Worm (Caenorhabditis elegans) whole organism, late embryonic: ENCODE measurements around the gene C55A6.3.

Source experiments
- C38D4.7 ChIP-seq: fragments of 200-800 bp; sonication (Bioruptor generic); optimal IDR thresholded peaks from 2 replicates; lab custom pipeline; 2018; ENCODE audit warnings: mild to moderate bottlenecking, missing genetic modification characterization, moderate library complexity, missing compliant biosample characterization
- F13H6.1 ChIP-seq: sonication (generic microtip); optimal IDR thresholded peaks from 2 replicates; lab custom pipeline; 2016; ENCODE audit warnings: missing genetic modification characterization, missing compliant biosample characterization
- K02D7.2 ChIP-seq: sonication (generic microtip); optimal IDR thresholded peaks from 2 replicates; lab custom pipeline; 2017; ENCODE audit warnings: mild to moderate bottlenecking, missing genetic modification characterization, missing compliant biosample characterization
- T23F11.4 ChIP-seq: fragments of 200-800 bp; sonication (Bioruptor generic); optimal IDR thresholded peaks from 2 replicates; lab custom pipeline; 2018; ENCODE audit warnings: mild to moderate bottlenecking, missing genetic modification characterization, missing compliant biosample characterization
- Y22D7AL.16 ChIP-seq: sonication (generic microtip); optimal IDR thresholded peaks from 2 replicates; lab custom pipeline; 2016; ENCODE audit warnings: missing genetic modification characterization, missing compliant biosample characterization
- ahr-1 ChIP-seq: sonication (generic microtip); optimal IDR thresholded peaks from 2 replicates; lab custom pipeline; 2016; ENCODE audit warnings: missing genetic modification characterization, missing compliant biosample characterization
- ceh-18 ChIP-seq: sonication (generic microtip); optimal IDR thresholded peaks from 2 replicates; lab custom pipeline; 2016; ENCODE audit warnings: missing genetic modification characterization, missing compliant biosample characterization
- ceh-19 ChIP-seq: fragments of 200-800 bp; sonication (Bioruptor generic); optimal IDR thresholded peaks from 2 replicates; lab custom pipeline; 2018; ENCODE audit warnings: mild to moderate bottlenecking, missing genetic modification characterization, missing compliant biosample characterization
- ceh-22 ChIP-seq: sonication (generic microtip); optimal IDR thresholded peaks from 2 replicates; lab custom pipeline; 2017; ENCODE audit warnings: missing biosample characterization, missing genetic modification characterization
- ceh-30 ChIP-seq: fragments of 150-350 bp; optimal IDR thresholded peaks from 2 replicates; lab custom pipeline; 2014; ENCODE audit warnings: missing biosample characterization, missing genetic modification characterization
- ceh-48 ChIP-seq: sonication (generic microtip); optimal IDR thresholded peaks from 2 replicates; lab custom pipeline; 2016; ENCODE audit warnings: missing genetic modification characterization, inconsistent platforms, missing compliant biosample characterization
- dmd-4 ChIP-seq: sonication (generic microtip); optimal IDR thresholded peaks from 2 replicates; lab custom pipeline; 2016; ENCODE audit warnings: borderline replicate concordance, missing genetic modification characterization, missing compliant biosample characterization
- elt-4 ChIP-seq: sonication (generic microtip); optimal IDR thresholded peaks from 2 replicates; lab custom pipeline; 2016; ENCODE audit warnings: missing genetic modification characterization, missing compliant biosample characterization
- ets-4 ChIP-seq: sonication (generic microtip); optimal IDR thresholded peaks from 2 replicates; lab custom pipeline; 2016; ENCODE audit warnings: missing genetic modification characterization, missing compliant biosample characterization
- fkh-6 ChIP-seq: sonication (generic microtip); optimal IDR thresholded peaks from 2 replicates; lab custom pipeline; 2016; ENCODE audit warnings: missing genetic modification characterization, missing compliant biosample characterization
- hlh-13 ChIP-seq: fragments of 200-800 bp; sonication (Bioruptor generic); optimal IDR thresholded peaks from 2 replicates; lab custom pipeline; 2018; ENCODE audit warnings: mild to moderate bottlenecking, missing genetic modification characterization, missing compliant biosample characterization
- hlh-30 ChIP-seq: sonication (generic microtip); optimal IDR thresholded peaks from 2 replicates; lab custom pipeline; 2017; ENCODE audit warnings: antibody characterized with exemption, missing genetic modification characterization, missing compliant biosample characterization; ENCODE audit not compliant: insufficient read depth
- hlh-8 ChIP-seq: sonication (generic microtip); optimal IDR thresholded peaks from 2 replicates; lab custom pipeline; 2016; ENCODE audit warnings: missing genotype, missing genetic modification characterization, missing compliant biosample characterization
- lim-6 ChIP-seq: sonication (generic microtip); optimal IDR thresholded peaks from 2 replicates; lab custom pipeline; 2016; ENCODE audit warnings: missing genetic modification characterization, missing compliant biosample characterization
- mec-3 ChIP-seq: sonication (generic microtip); optimal IDR thresholded peaks from 2 replicates; lab custom pipeline; 2016; ENCODE audit warnings: borderline replicate concordance, missing genetic modification characterization, missing compliant biosample characterization
- nfya-1 ChIP-seq: sonication (generic microtip); optimal IDR thresholded peaks from 2 replicates; lab custom pipeline; 2017; ENCODE audit warnings: missing genetic modification characterization, mild to moderate bottlenecking, missing compliant biosample characterization, antibody characterized with exemption, moderate library complexity
- nhr-232 ChIP-seq: sonication (generic microtip); optimal IDR thresholded peaks from 2 replicates; lab custom pipeline; 2016; ENCODE audit warnings: missing genetic modification characterization, missing compliant biosample characterization
- npax-4 ChIP-seq: sonication (generic microtip); optimal IDR thresholded peaks from 2 replicates; lab custom pipeline; 2016; ENCODE audit warnings: missing genetic modification characterization, missing compliant biosample characterization
- pag-3 ChIP-seq: sonication (generic microtip); optimal IDR thresholded peaks from 2 replicates; lab custom pipeline; 2016; ENCODE audit warnings: missing compliant biosample characterization, missing genetic modification characterization, borderline replicate concordance
- pqm-1 ChIP-seq: sonication (generic microtip); optimal IDR thresholded peaks from 2 replicates; lab custom pipeline; 2016; ENCODE audit warnings: missing genetic modification characterization, missing compliant biosample characterization
- ref-2 ChIP-seq: sonication (generic microtip); optimal IDR thresholded peaks from 2 replicates; lab custom pipeline; 2016; ENCODE audit warnings: missing genetic modification characterization, missing compliant biosample characterization
- rnt-1 ChIP-seq: sonication (generic microtip); optimal IDR thresholded peaks from 2 replicates; lab custom pipeline; 2016; ENCODE audit warnings: missing genetic modification characterization, missing compliant biosample characterization
- sdc-2 ChIP-seq: sonication (generic microtip); optimal IDR thresholded peaks from 2 replicates; lab custom pipeline; 2016; ENCODE audit warnings: missing genotype, missing genetic modification characterization, missing compliant biosample characterization
- sox-2 ChIP-seq: fragments of 200-800 bp; sonication (Bioruptor generic); IDR thresholded peaks from 2 replicates; pipeline ENCODE4 v1.3.6; 2022; ENCODE audit warnings: missing genetic modification reagents, missing genetic modification characterization, missing compliant biosample characterization
- sox-4 ChIP-seq: sonication (generic microtip); optimal IDR thresholded peaks from 2 replicates; lab custom pipeline; 2017; ENCODE audit warnings: mild to moderate bottlenecking, missing genetic modification characterization, inconsistent platforms, missing compliant biosample characterization
- tbx-2 ChIP-seq: sonication (generic microtip); optimal IDR thresholded peaks from 2 replicates; lab custom pipeline; 2016; ENCODE audit warnings: missing genetic modification characterization, missing compliant biosample characterization
- tbx-7 ChIP-seq: sonication (generic microtip); optimal IDR thresholded peaks from 2 replicates; lab custom pipeline; 2016; ENCODE audit warnings: missing genotype, missing genetic modification characterization, missing compliant biosample characterization
- ttx-3 ChIP-seq: sonication (generic microtip); optimal IDR thresholded peaks from 2 replicates; lab custom pipeline; 2016; ENCODE audit warnings: missing genetic modification reagents, missing genetic modification characterization, missing compliant biosample characterization
- unc-86 ChIP-seq: sonication (generic microtip); optimal IDR thresholded peaks from 2 replicates; lab custom pipeline; 2016; ENCODE audit warnings: missing genetic modification characterization, missing compliant biosample characterization

C55A6.3 gene

DNA sequence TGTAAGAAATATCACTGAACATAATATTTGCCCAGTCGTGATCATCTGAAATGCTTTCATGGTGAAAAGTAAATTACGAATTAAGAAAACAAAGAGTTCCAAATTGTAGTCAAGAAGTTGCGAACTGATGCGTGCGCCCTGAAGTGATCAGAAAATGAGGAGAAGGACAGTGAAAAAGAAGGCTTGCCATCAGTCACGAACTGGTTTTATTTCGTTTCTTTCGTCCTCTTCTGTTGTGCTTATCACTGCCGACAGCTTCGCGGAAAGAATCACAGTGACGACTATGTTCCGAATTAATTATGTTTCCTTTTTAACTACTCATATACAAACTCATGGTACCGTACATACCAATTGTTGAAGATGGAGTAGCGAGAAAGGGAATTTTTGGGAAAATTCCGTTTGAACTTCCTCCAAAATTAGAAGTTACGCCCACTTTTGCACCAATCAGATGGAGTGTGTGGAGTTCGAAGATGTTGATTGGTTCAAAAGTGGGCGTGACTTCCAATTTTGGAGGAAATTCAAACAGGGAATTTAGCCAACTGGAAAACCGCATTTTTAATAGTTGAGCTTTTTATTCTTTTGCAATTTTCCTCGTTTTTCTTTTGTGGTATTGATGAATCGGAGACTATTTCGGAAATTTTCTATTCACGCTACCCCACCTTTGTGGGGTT lies 10.1 kb downstream of the C55A6.3 start, which contains the start of gene C55A6.12:
C55A6.12 (minus strand) TSS at position 51 of the 671 bp plus-strand sequence.
- TF ChIP-seq mec-3 (tag; lab: Kevin White, UChicago) (no peak), nfya-1 (tag; lab: Kevin White, UChicago) (peak; percentile 91)

DNA sequence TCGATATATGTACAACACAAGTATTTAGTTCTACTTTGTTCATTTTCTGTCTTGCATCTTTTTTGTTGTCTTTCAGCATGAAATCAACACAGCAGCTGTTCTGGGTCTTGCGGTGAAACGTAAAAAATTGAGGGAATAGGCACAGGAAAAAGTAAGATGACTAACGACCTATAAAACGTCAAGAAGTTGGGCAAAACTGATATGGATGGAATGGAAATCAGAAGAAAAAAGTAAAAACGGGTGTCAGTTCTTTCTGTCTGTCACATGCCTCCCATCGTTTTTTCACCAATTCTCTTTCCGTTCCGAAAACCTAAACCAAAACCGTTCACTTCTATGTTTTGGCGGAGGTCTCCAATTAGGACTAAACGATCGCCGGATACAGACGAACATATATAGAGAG lies 12.4 kb downstream of the C55A6.3 start:
- no peak for TF ChIP-seq pag-3 (tag; lab: Kevin White, UChicago)
- no peak for TF ChIP-seq npax-4 (tag; lab: Kevin White, UChicago)
- TF ChIP-seq ref-2 (tag; lab: Kevin White, UChicago) = no peak
- no peak for TF ChIP-seq elt-4 (tag; lab: Kevin White, UChicago)
- no peak for TF ChIP-seq sdc-2
- TF ChIP-seq dmd-4 (tag; lab: Kevin White, UChicago) = no peak
- TF ChIP-seq pqm-1 (tag; lab: Kevin White, UChicago) = no peak
- no peak for TF ChIP-seq F13H6.1
- no peak for TF ChIP-seq ahr-1 (tag; lab: Kevin White, UChicago)
- TF ChIP-seq hlh-30 (tag; lab: Kevin White, UChicago) = no peak
- TF ChIP-seq rnt-1 (tag; lab: Kevin White, UChicago) = no peak
- TF ChIP-seq ceh-22 = no peak
- no peak for TF ChIP-seq lim-6
- no peak for TF ChIP-seq ets-4 (tag; lab: Kevin White, UChicago)
- no peak for TF ChIP-seq T23F11.4
- TF ChIP-seq Y22D7AL.16 (tag; lab: Kevin White, UChicago) = no peak
- no peak for TF ChIP-seq hlh-8 (tag; lab: Kevin White, UChicago)
- no peak for TF ChIP-seq sox-4 (tag; lab: Kevin White, UChicago)
- TF ChIP-seq ceh-48 (tag; lab: Kevin White, UChicago) = no peak
- no peak for TF ChIP-seq ceh-19

DNA sequence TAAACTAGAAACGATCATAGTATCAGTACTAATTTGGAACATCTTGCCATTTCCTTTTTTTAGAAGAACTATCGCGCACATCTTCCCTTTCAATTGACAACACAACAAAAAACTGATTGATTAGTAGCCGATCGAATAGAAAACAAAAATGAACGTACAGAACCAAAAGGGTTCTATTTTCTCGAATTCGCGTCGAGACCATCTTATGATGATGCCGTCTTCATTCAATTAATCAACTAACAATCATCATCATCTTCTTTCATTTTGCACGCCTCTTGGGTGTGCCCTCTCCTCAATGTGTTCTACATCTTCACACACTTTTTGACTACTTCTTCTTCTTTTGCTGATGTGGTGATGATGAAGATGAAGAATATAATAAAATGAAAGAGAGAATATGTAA lies 13.5 kb downstream of the C55A6.3 start:
- no peak for TF ChIP-seq rnt-1 (tag; lab: Kevin White, UChicago)
- no peak for TF ChIP-seq ceh-18 (tag; lab: Kevin White, UChicago)

DNA sequence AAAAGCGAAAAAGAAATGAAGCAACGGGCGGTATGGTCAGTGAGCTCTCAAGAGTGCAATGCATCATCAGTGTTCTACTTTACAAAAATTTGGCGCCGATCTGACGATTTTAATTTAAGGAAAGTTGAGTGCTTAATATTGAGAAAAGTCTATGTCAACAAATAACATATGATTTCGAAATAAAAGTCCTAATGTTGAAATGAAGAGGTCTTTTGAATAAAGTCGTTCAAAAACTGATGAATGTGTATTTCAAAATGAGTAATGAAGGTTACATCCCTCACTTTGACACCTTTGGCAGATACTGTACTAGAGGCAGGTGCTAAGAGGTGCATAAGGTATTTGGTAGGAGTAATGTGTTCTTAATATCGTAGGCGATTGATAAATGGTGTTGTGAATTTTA lies 15.9 kb downstream of the C55A6.3 start:
- TF ChIP-seq hlh-8 (tag; lab: Kevin White, UChicago) = no peak
- no peak for TF ChIP-seq C38D4.7
- no peak for TF ChIP-seq F13H6.1
- TF ChIP-seq sox-2 (GFP tag; lab: Robert Waterston, UW) = no peak

DNA sequence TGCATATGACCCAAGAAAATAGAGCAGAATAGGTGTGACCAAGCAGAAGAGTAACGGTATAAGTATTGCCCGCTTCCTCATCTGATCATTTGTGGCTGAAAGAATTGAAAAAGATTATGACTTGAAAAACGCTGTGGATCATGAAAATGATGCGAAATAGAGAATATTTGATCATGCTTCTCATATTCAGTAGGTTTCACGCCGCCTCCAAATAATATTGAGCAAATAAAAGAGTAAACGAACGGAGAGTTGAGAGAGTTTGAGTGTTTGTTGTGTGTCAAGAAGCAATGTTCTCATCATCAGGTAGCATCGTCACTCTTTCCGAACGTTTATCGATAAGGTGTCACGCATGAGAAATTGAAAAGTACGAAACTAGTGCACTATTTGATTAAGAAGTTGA lies 17.0 kb downstream of the C55A6.3 start, which contains the start of gene htrl-1:
htrl-1 (minus strand) TSS at position 101 of the 400 bp plus-strand sequence.
- TF ChIP-seq unc-86 (tag; lab: Kevin White, UChicago) = no peak
- TF ChIP-seq npax-4 (tag; lab: Kevin White, UChicago) = no peak
- TF ChIP-seq Y22D7AL.16 (tag; lab: Kevin White, UChicago) = no peak
- no peak for TF ChIP-seq tbx-7
- TF ChIP-seq mec-3 (tag; lab: Kevin White, UChicago) = no peak
- TF ChIP-seq ceh-19 = no peak
- TF ChIP-seq nhr-232 = no peak
- no peak for TF ChIP-seq hlh-13 (GFP tag; lab: Kevin White, UChicago)
- no peak for TF ChIP-seq ceh-30 (tag; lab: Kevin White, UChicago)
- TF ChIP-seq fkh-6 = no peak
- no peak for TF ChIP-seq ttx-3 (tag; lab: Kevin White, UChicago)
- no peak for TF ChIP-seq K02D7.2
- no peak for TF ChIP-seq tbx-2
- no peak for TF ChIP-seq sdc-2
- TF ChIP-seq lim-6 = no peak
